Worm (Caenorhabditis elegans): Measurements from ENCODE around the gene C47E12.11.

ce11 chrIV:9982226-9982794 lies 13.1 kb downstream of the C47E12.11 start, which contains the start of gene rrp-1:
- TF ChIP-seq egl-5 (tag; optimal IDR thresholded peaks at IDR 0.05) (no peak), nhr-77 (tag; optimal IDR thresholded peaks at IDR 0.05) (no peak), unc-62 (GFP tag; optimal IDR thresholded peaks at IDR 0.05) (no peak), mdl-1 (tag; optimal IDR thresholded peaks at IDR 0.05) (no peak), ztf-4 (tag; optimal IDR thresholded peaks at IDR 0.05) (no peak), hmg-11 (tag; optimal IDR thresholded peaks at IDR 0.05) (no peak), eor-1 (tag; optimal IDR thresholded peaks at IDR 0.05) (no peak), daf-12 (tag; optimal IDR thresholded peaks at IDR 0.05) (no peak), skn-1 (tag; optimal IDR thresholded peaks at IDR 0.05) (no peak)

Measured in whole organism, L3 larva.